Fruit fly (Drosophila melanogaster) S2 (cell line): Measurements from ENCODE around the gene CG46301.

Source experiments
- CG8478 ChIP-seq: fragments of >200 bp; optimal IDR thresholded peaks from 2 replicates; lab custom pipeline; 2018
- CTCF ChIP-seq, 2 experiments: fragments of >200 bp; optimal IDR thresholded peaks; 2 replicates each; lab custom pipeline; 2018

DNA sequence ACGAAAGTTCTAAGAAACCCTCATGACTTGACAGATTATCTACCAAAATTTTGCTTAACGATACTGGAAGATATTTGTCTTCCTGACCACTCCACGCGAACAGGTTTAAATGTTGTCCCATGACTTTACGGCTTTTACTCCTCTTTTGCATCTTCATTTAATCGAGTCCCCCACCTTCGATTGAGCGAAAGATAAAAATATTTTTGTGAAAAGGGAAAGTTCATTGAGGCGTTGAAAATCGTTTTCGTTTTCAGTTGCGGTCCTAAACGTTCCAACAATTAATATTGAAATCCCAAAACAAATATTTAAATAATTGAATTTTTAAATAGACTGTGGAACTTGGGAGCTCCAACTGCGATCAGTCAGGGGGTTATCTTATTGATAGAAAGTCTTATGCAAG, 75.5 kb downstream of the CG46301 start:
- no peak for TF ChIP-seq CG8478
- no peak for TF ChIP-seq CTCF (optimal IDR thresholded peaks at IDR 0.05; lab: Kevin White, UChicago)
